Fruit fly (Drosophila melanogaster): ENCODE results near the gene tin.

The tin gene

dm6 chr3R:21365262-21365661 is 13.5 kb upstream of the tin start (continued):
- TF ChIP-seq CG6765 (GFP tag; optimal IDR thresholded peaks at IDR 0.05) = peak; percentile 82
- TF ChIP-seq vfl (GFP tag; optimal IDR thresholded peaks at IDR 0.05) = peak; percentile 92
- peak; percentile 68 for TF ChIP-seq MTF-1 (GFP tag; optimal IDR thresholded peaks at IDR 0.05; ENCODE audit: borderline replicate concordance)
- peak; percentile 92 for TF ChIP-seq Bteb2 (GFP tag; optimal IDR thresholded peaks at IDR 0.05)
- no peak for TF ChIP-seq hth (optimal IDR thresholded peaks at IDR 0.05)
- peak; percentile 91 for TF ChIP-seq CG32772 (GFP tag; IDR thresholded peaks at IDR 0.05)
- TF ChIP-seq CG43689 (GFP tag; IDR thresholded peaks at IDR 0.05) = peak; percentile 81
- no peak for TF ChIP-seq HLHmδ (GFP tag; optimal IDR thresholded peaks at IDR 0.05)
- TF ChIP-seq ems (GFP tag; optimal IDR thresholded peaks at IDR 0.05) = peak; percentile 94
- TF ChIP-seq CG11695 (GFP tag; IDR thresholded peaks at IDR 0.05) = peak; percentile 92
- TF ChIP-seq wdn (GFP tag; IDR thresholded peaks at IDR 0.05) = peak; percentile 90
- TF ChIP-seq CG12299 (tag; optimal IDR thresholded peaks at IDR 0.05) = peak; percentile 95
- TF ChIP-seq hkb (optimal IDR thresholded peaks at IDR 0.05) = no peak
- peak; percentile 92 for TF ChIP-seq hkb (GFP tag; IDR thresholded peaks at IDR 0.05)
- peak; percentile 85 for TF ChIP-seq da (GFP tag; optimal IDR thresholded peaks at IDR 0.05)
- TF ChIP-seq HHEX (GFP tag; optimal IDR thresholded peaks at IDR 0.05) = peak; percentile 92
- peak; percentile 11 for TF ChIP-seq bigmax (GFP tag; optimal IDR thresholded peaks at IDR 0.05)
- TF ChIP-seq CG42726 (GFP tag; IDR thresholded peaks at IDR 0.05; ENCODE audit: partially characterized antibody) = no peak
- peak; percentile 88 for TF ChIP-seq Poxn (GFP tag; IDR thresholded peaks at IDR 0.05)
- no peak for TF ChIP-seq zen2 (GFP tag; IDR thresholded peaks at IDR 0.05; ENCODE audit: partially characterized antibody)
- peak; percentile 93 for TF ChIP-seq CG4820 (GFP tag; optimal IDR thresholded peaks at IDR 0.05)
- peak; percentile 89 for TF ChIP-seq CG13123 (GFP tag; optimal IDR thresholded peaks at IDR 0.05)
- TF ChIP-seq Trl (optimal IDR thresholded peaks at IDR 0.05) = no peak
- TF ChIP-seq Trl (GFP tag; optimal IDR thresholded peaks at IDR 0.05) = peak; percentile 91
- peak; percentile 86 for TF ChIP-seq Bdp1 (GFP tag; optimal IDR thresholded peaks at IDR 0.05)
- TF ChIP-seq eyg (GFP tag; optimal IDR thresholded peaks at IDR 0.05) = peak; percentile 80
- peak; percentile 90 for TF ChIP-seq CG7357 (GFP tag; IDR thresholded peaks at IDR 0.05)
- peak; percentile 54 for TF ChIP-seq zf30C (GFP tag; optimal IDR thresholded peaks at IDR 0.05)
- TF ChIP-seq Hand (GFP tag; optimal IDR thresholded peaks at IDR 0.05) = peak; percentile 92
- peak; percentile 89 for TF ChIP-seq CG8290 (GFP tag; optimal IDR thresholded peaks at IDR 0.05)
- TF ChIP-seq CG8290 (tag; optimal IDR thresholded peaks at IDR 0.05) = peak in 1 of 2 experiments; percentile 82
- peak; percentile 93 for TF ChIP-seq fd96Cb (tag; optimal IDR thresholded peaks at IDR 0.05)
- TF ChIP-seq CG7928 (GFP tag; optimal IDR thresholded peaks at IDR 0.05) = peak; percentile 98
- peak; percentile 95 for TF ChIP-seq CG4424 (GFP tag; optimal IDR thresholded peaks at IDR 0.05)
- TF ChIP-seq CG15479 (GFP tag; optimal IDR thresholded peaks at IDR 0.05) = peak; percentile 41
- TF ChIP-seq Med (GFP tag) = peak; percentile 98
- peak; percentile 90 for TF ChIP-seq stc (GFP tag; IDR thresholded peaks at IDR 0.05)
- TF ChIP-seq sc (optimal IDR thresholded peaks at IDR 0.05) = no peak
- TF ChIP-seq sc (GFP tag; optimal IDR thresholded peaks at IDR 0.05) = peak; percentile 85
- TF ChIP-seq gfzf (GFP tag; optimal IDR thresholded peaks at IDR 0.05) = peak; percentile 41
- TF ChIP-seq dysf (GFP tag; IDR thresholded peaks at IDR 0.05) = peak; percentile 97
- peak; percentile 91 for TF ChIP-seq Antp (GFP tag; optimal IDR thresholded peaks at IDR 0.05)
- TF ChIP-seq emc (GFP tag; optimal IDR thresholded peaks at IDR 0.05) = peak; percentile 80
- peak; percentile 76; the same call in 2 of the 3 replicates for TF ChIP-seq otp (GFP tag; IDR thresholded peaks at IDR 0.05)
- TF ChIP-seq cato (GFP tag; optimal IDR thresholded peaks at IDR 0.05; ENCODE audit: borderline replicate concordance) = peak; percentile 93
- TF ChIP-seq Usf (GFP tag; optimal IDR thresholded peaks at IDR 0.05) = peak; percentile 94
- peak; percentile 95 for TF ChIP-seq rib (GFP tag; IDR thresholded peaks at IDR 0.05)
- TF ChIP-seq CG17612 (GFP tag; IDR thresholded peaks at IDR 0.05) = peak; percentile 84
- peak; percentile 98 for TF ChIP-seq sug (tag; optimal IDR thresholded peaks at IDR 0.05)
- peak; percentile 93 for TF ChIP-seq trh (GFP tag; optimal IDR thresholded peaks at IDR 0.05)
- TF ChIP-seq Ssrp (tag; optimal IDR thresholded peaks at IDR 0.05) = peak; percentile 93
- TF ChIP-seq ash1 (GFP tag; optimal IDR thresholded peaks at IDR 0.05) = peak; percentile 13
- peak; percentile 91 for TF ChIP-seq CG3065 (GFP tag; optimal IDR thresholded peaks at IDR 0.05)

Measured in whole organism, embryonic.